Fruit fly (Drosophila melanogaster): ENCODE data around the gene dmt.
A peak's percentile ranks its signal among the peaks of the same experiment; 100 is the strongest.

Gene dmt

dm6 chr3R:9702567-9702966 lies 8.4 kb upstream of the dmt start (continued):
- TF ChIP-seq fd102C (GFP tag; optimal IDR thresholded peaks at IDR 0.05) (peak; percentile 78), CG4820 (GFP tag; optimal IDR thresholded peaks at IDR 0.05) (peak; percentile 88), gem (tag; optimal IDR thresholded peaks at IDR 0.05) (peak; percentile 94), slbo (GFP tag; IDR thresholded peaks at IDR 0.05) (no peak), CG2116 (GFP tag; optimal IDR thresholded peaks at IDR 0.05) (peak; percentile 66), CG6683 (GFP tag; optimal IDR thresholded peaks at IDR 0.05) (peak; percentile 74), Gug (GFP tag; IDR thresholded peaks at IDR 0.05) (peak; percentile 77), CG17912 (GFP tag; optimal IDR thresholded peaks at IDR 0.05) (no peak), CG31441 (GFP tag; IDR thresholded peaks at IDR 0.05) (no peak), CG18764 (GFP tag; optimal IDR thresholded peaks at IDR 0.05) (peak; percentile 86), vnd (GFP tag; IDR thresholded peaks at IDR 0.05; ENCODE audit: partially characterized antibody) (no peak), CG7745 (tag; optimal IDR thresholded peaks at IDR 0.05) (no peak), Tbp (GFP tag; optimal IDR thresholded peaks at IDR 0.05) (no peak), pho (GFP tag; optimal IDR thresholded peaks at IDR 0.05) (peak; percentile 77), CG5245 (GFP tag; optimal IDR thresholded peaks at IDR 0.05) (peak; percentile 84), esg (GFP tag; conservative IDR thresholded peaks at IDR 0.05) (no peak), CG31365 (tag; optimal IDR thresholded peaks at IDR 0.05) (peak; percentile 83), CG2889 (GFP tag; IDR thresholded peaks at IDR 0.05) (no peak), CG18476 (GFP tag; optimal IDR thresholded peaks at IDR 0.05) (peak; percentile 85), PHDP (tag; optimal IDR thresholded peaks at IDR 0.05) (peak; percentile 95), jing (GFP tag; optimal IDR thresholded peaks at IDR 0.05) (peak; percentile 83), sim (GFP tag; IDR thresholded peaks at IDR 0.05) (no peak), ken (GFP tag; IDR thresholded peaks at IDR 0.05) (no peak), hth (optimal IDR thresholded peaks at IDR 0.05) (no peak), Mes4 (GFP tag; optimal IDR thresholded peaks at IDR 0.05) (peak; percentile 72), CG43689 (GFP tag; IDR thresholded peaks at IDR 0.05) (no peak), CG15601 (tag; optimal IDR thresholded peaks at IDR 0.05) (peak; percentile 85), CG9609 (GFP tag; optimal IDR thresholded peaks at IDR 0.05) (peak; percentile 61), odd (GFP tag; optimal IDR thresholded peaks at IDR 0.05) (peak; percentile 89), jumu (GFP tag; optimal IDR thresholded peaks at IDR 0.05) (peak; percentile 76), ci (GFP tag; IDR thresholded peaks at IDR 0.05) (no peak), CG6813 (GFP tag; optimal IDR thresholded peaks at IDR 0.05) (peak; percentile 90), so (GFP tag; IDR thresholded peaks at IDR 0.05) (no peak), Opbp (GFP tag; IDR thresholded peaks at IDR 0.05; ENCODE audit: partially characterized antibody) (no peak), eve (GFP tag; optimal IDR thresholded peaks at IDR 0.05) (no peak), phol (tag; optimal IDR thresholded peaks at IDR 0.05) (peak; percentile 88), CG11504 (tag; optimal IDR thresholded peaks at IDR 0.05) (peak; percentile 93), Gsc (GFP tag; IDR thresholded peaks at IDR 0.05) (no peak), dpn (GFP tag; optimal IDR thresholded peaks at IDR 0.05) (peak; percentile 84 to 87), Blimp-1 (GFP tag; optimal IDR thresholded peaks at IDR 0.05) (peak; percentile 72), Meics (GFP tag; optimal IDR thresholded peaks at IDR 0.05) (peak; percentile 89), CG10462 (GFP tag; optimal IDR thresholded peaks at IDR 0.05) (peak; percentile 70), Ptx1 (GFP tag; IDR thresholded peaks at IDR 0.05) (no peak), abd-A (tag; optimal IDR thresholded peaks at IDR 0.05) (peak; percentile 22), Jarid2 (GFP tag; optimal IDR thresholded peaks at IDR 0.05) (peak; percentile 76), CG15514 (GFP tag; optimal IDR thresholded peaks at IDR 0.05) (peak; percentile 87), CG32772 (GFP tag; IDR thresholded peaks at IDR 0.05) (no peak), CG18619 (GFP tag; optimal IDR thresholded peaks at IDR 0.05) (peak; percentile 89), grn (GFP tag; optimal IDR thresholded peaks at IDR 0.05) (peak; percentile 50), Dbx (GFP tag; IDR thresholded peaks at IDR 0.05) (no peak), Dll (GFP tag; IDR thresholded peaks at IDR 0.05; ENCODE audit: partially characterized antibody) (no peak), corto (GFP tag; optimal IDR thresholded peaks at IDR 0.05) (no peak)
